Worm (Caenorhabditis elegans): ENCODE measurements around the gene Y73B6BL.44.
A peak's percentile ranks its signal among the peaks of the same experiment; 100 is the strongest.

Y73B6BL.44 gene

ce11 chrIV:6535908-6536307 lies 42.5 kb downstream of the Y73B6BL.44 start, which contains the start of gene C01G5.3:
C01G5.3 (plus strand) TSS chrIV:6536208.
- TF ChIP-seq cnd-1 (tag; optimal IDR thresholded peaks at IDR 0.05) = no peak

DNA sequence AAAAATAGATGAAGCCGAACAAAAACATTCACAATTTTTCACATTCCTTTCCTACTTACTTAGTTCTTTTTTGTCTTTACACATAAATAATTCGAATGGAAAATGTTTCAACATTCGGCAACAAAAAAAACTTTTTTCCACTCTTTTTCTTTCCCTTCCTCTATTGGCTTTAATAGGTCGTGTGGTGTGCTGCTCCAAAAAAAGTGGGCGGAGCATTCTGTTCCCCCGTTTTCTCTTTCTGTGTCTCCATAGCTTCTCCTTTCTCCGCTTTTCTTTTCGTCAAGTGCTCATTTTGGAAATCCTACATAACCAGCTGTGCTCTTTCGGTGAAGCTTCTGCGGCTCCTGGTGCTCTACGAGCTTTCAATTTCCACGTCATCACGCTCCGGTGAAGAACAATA lies 48.0 kb downstream of the Y73B6BL.44 start, which contains the start of gene C01G5.25:
C01G5.25 (plus strand) TSS at position 250 of the 400 bp plus-strand sequence.
- no peak for TF ChIP-seq unc-62 (GFP tag; optimal IDR thresholded peaks at IDR 0.05)
- TF ChIP-seq unc-120 (tag; optimal IDR thresholded peaks at IDR 0.05; ENCODE audit: poor library complexity, severe bottlenecking) = no peak
- no peak for TF ChIP-seq nhr-2 (tag; optimal IDR thresholded peaks at IDR 0.05)
- TF ChIP-seq M03D4.4 (tag; optimal IDR thresholded peaks at IDR 0.05) = no peak
- no peak for TF ChIP-seq mls-2 (tag; optimal IDR thresholded peaks at IDR 0.05)
- TF ChIP-seq mab-5 (tag; optimal IDR thresholded peaks at IDR 0.05) = no peak
- no peak for TF ChIP-seq bed-3 (GFP tag; optimal IDR thresholded peaks at IDR 0.05)
- TF ChIP-seq tbx-8 (GFP tag; optimal IDR thresholded peaks at IDR 0.05) = no peak
- TF ChIP-seq hlh-1 (tag; optimal IDR thresholded peaks at IDR 0.05) = no peak
- no peak for TF ChIP-seq ceh-83 (GFP tag; optimal IDR thresholded peaks at IDR 0.05)

- peak; percentile 92 for TF ChIP-seq ces-1 (GFP tag; optimal IDR thresholded peaks at IDR 0.05)
- no peak for TF ChIP-seq sptf-1 (tag; optimal IDR thresholded peaks at IDR 0.05)
These were observed 49.6 kb downstream of the Y73B6BL.44 start for ce11 chrIV:6542962-6543361.
